Fruit fly (Drosophila melanogaster): ENCODE measurements around the gene CG46339.
A peak's percentile ranks its signal among the peaks of the same experiment; 100 is the strongest.

Gene CG46339

dm6 chr3R:26980282-26980691 is 64.7 kb downstream of the CG46339 start (continued):
- no peak for TF ChIP-seq OdsH (GFP tag; optimal IDR thresholded peaks at IDR 0.05)
- TF ChIP-seq dac (GFP tag; optimal IDR thresholded peaks at IDR 0.05): no peak
- TF ChIP-seq CG15336 (GFP tag; IDR thresholded peaks at IDR 0.05): peak; percentile 27; the same call in 1 of the 2 replicates

dm6 chr3R:26982106-26982505 is 66.5 kb downstream of the CG46339 start:
- TF ChIP-seq svp (GFP tag) (peak; percentile 44), Sox14 (GFP tag; optimal IDR thresholded peaks at IDR 0.05) (no peak), CG11294 (GFP tag; IDR thresholded peaks at IDR 0.05) (no peak), Met (GFP tag; optimal IDR thresholded peaks at IDR 0.05) (no peak)

dm6 chr3R:26984437-26984836 is 68.9 kb downstream of the CG46339 start:
- TF ChIP-seq Blimp-1 (GFP tag; optimal IDR thresholded peaks at IDR 0.05): no peak
- peak; percentile 62 for TF ChIP-seq svp (GFP tag)
- no peak for TF ChIP-seq esn (GFP tag; optimal IDR thresholded peaks at IDR 0.05)
- no peak for TF ChIP-seq dsx (GFP tag; optimal IDR thresholded peaks at IDR 0.05; ENCODE audit: poor library complexity, severe bottlenecking)
- TF ChIP-seq Eip93F (GFP tag; optimal IDR thresholded peaks at IDR 0.05): no peak
- no peak for TF ChIP-seq fd59A (GFP tag; optimal IDR thresholded peaks at IDR 0.05)

dm6 chr3R:26987455-26987854 is 71.9 kb downstream of the CG46339 start:
- no peak for TF ChIP-seq salr (GFP tag; optimal IDR thresholded peaks at IDR 0.05)
- TF ChIP-seq ss (GFP tag; optimal IDR thresholded peaks at IDR 0.05): peak in 1 of 2 experiments; percentile 37
- 0 out of 3 replicates have a peak, but pooled peaks have one; percentile 9 for TF ChIP-seq CG6163 (GFP tag; IDR thresholded peaks at IDR 0.05)
- TF ChIP-seq fkh (GFP tag; optimal IDR thresholded peaks at IDR 0.05): peak; percentile 23

dm6 chr3R:26988412-26988981 is 72.9 kb downstream of the CG46339 start, which contains the start of gene CG31075:
Gene CG31075, minus strand, starts transcription at chr3R:26988517.
- peak; percentile 85 for TF ChIP-seq vri (GFP tag; optimal IDR thresholded peaks at IDR 0.05)
- peak; percentile 67 for TF ChIP-seq dac (GFP tag; optimal IDR thresholded peaks at IDR 0.05)
- TF ChIP-seq CG1621 (tag; optimal IDR thresholded peaks at IDR 0.05): peak; percentile 82
- TF ChIP-seq CG6854 (GFP tag; optimal IDR thresholded peaks at IDR 0.05): peak; percentile 72
- TF ChIP-seq ss (GFP tag; optimal IDR thresholded peaks at IDR 0.05): peak; percentile 81 to 87
- peak; percentile 77 for TF ChIP-seq CG9139 (GFP tag; optimal IDR thresholded peaks at IDR 0.05)
- TF ChIP-seq Eip78C (GFP tag): peak; percentile 98
- TF ChIP-seq Sox15 (GFP tag; optimal IDR thresholded peaks at IDR 0.05): peak; percentile 41
- peak; percentile 91 for TF ChIP-seq CG10631 (GFP tag; optimal IDR thresholded peaks at IDR 0.05)
- peak; percentile 93 for TF ChIP-seq Ets96B (tag; optimal IDR thresholded peaks at IDR 0.05)
- TF ChIP-seq pdm3 (GFP tag; optimal IDR thresholded peaks at IDR 0.05): peak; percentile 84
- TF ChIP-seq CG31627 (GFP tag; optimal IDR thresholded peaks at IDR 0.05): peak; percentile 76
- peak; percentile 90 for TF ChIP-seq achi (GFP tag; optimal IDR thresholded peaks at IDR 0.05)
- TF ChIP-seq Hr39 (GFP tag; optimal IDR thresholded peaks at IDR 0.05): peak; percentile 69
- peak; percentile 87 for TF ChIP-seq Eip75B (GFP tag; optimal IDR thresholded peaks at IDR 0.05)
- peak; percentile 76 for TF ChIP-seq Ets21C (GFP tag; optimal IDR thresholded peaks at IDR 0.05)
- TF ChIP-seq Gug (GFP tag; IDR thresholded peaks at IDR 0.05): peak; percentile 97
- TF ChIP-seq Sox102F (GFP tag; optimal IDR thresholded peaks at IDR 0.05): peak; percentile 88
- peak; percentile 94 for TF ChIP-seq CG15336 (GFP tag; IDR thresholded peaks at IDR 0.05)
- peak; percentile 77 for TF ChIP-seq CG8319 (GFP tag; optimal IDR thresholded peaks at IDR 0.05)
- TF ChIP-seq dsx (GFP tag; optimal IDR thresholded peaks at IDR 0.05; ENCODE audit: poor library complexity, severe bottlenecking): peak; percentile 93
- TF ChIP-seq CG8119 (GFP tag; IDR thresholded peaks at IDR 0.05): peak; percentile 94
- no peak for TF ChIP-seq fkh (GFP tag; optimal IDR thresholded peaks at IDR 0.05)
- TF ChIP-seq CG32006 (GFP tag; optimal IDR thresholded peaks at IDR 0.05): peak; percentile 76
- peak; percentile 99 for TF ChIP-seq CG6163 (GFP tag; IDR thresholded peaks at IDR 0.05)
- TF ChIP-seq CG6792 (GFP tag; optimal IDR thresholded peaks at IDR 0.05): peak; percentile 86
- peak; percentile 81 for TF ChIP-seq Sox14 (GFP tag; optimal IDR thresholded peaks at IDR 0.05)
- peak; percentile 76 for TF ChIP-seq Blimp-1 (GFP tag; optimal IDR thresholded peaks at IDR 0.05)
- TF ChIP-seq spab (GFP tag; optimal IDR thresholded peaks at IDR 0.05): peak; percentile 84
- peak; percentile 74 for TF ChIP-seq fd59A (GFP tag; optimal IDR thresholded peaks at IDR 0.05)
- peak; percentile 82 for TF ChIP-seq Hr4 (GFP tag; optimal IDR thresholded peaks at IDR 0.05)
- TF ChIP-seq esn (GFP tag; optimal IDR thresholded peaks at IDR 0.05): peak; percentile 94
- TF ChIP-seq CG3919 (GFP tag; optimal IDR thresholded peaks at IDR 0.05): peak; percentile 94
- TF ChIP-seq Smox (GFP tag; optimal IDR thresholded peaks at IDR 0.05): peak; percentile 87
- peak; percentile 81 for TF ChIP-seq CG16779 (tag; optimal IDR thresholded peaks at IDR 0.05)
- peak; percentile 59 to 66 for TF ChIP-seq salr (GFP tag; optimal IDR thresholded peaks at IDR 0.05)
